Fruit fly (Drosophila melanogaster) whole organism, wandering third instar larva: ENCODE measurements around the gene Send1.

Experiments
- Abd-B ChIP-seq: fragments of >200 bp; optimal IDR thresholded peaks from 2 replicates; lab custom pipeline; 2017; ENCODE audit warnings: missing biosample characterization, missing genetic modification characterization
- Dfd ChIP-seq: fragments of >200 bp; optimal IDR thresholded peaks from 2 replicates; lab custom pipeline; 2017; ENCODE audit warnings: missing biosample characterization, missing genetic modification characterization
- GATAd ChIP-seq: sonication (Bioruptor generic); optimal IDR thresholded peaks from 2 replicates; lab custom pipeline; 2016; ENCODE audit warnings: missing biosample characterization, missing genetic modification characterization
- Mio ChIP-seq: sonication (Bioruptor generic); optimal IDR thresholded peaks from 2 replicates; lab custom pipeline; 2016; ENCODE audit warnings: missing biosample characterization, missing genetic modification characterization
- Rel ChIP-seq, 2 experiments: fragments of 200-800 bp; sonication (Bioruptor generic) in 1 of 2; optimal IDR thresholded peaks; 2 replicates in 1 of 2; 3 replicates in 1 of 2; lab custom pipeline; 2016 to 2019; ENCODE audit warnings: mild to moderate bottlenecking in 2 of 2, missing biosample characterization in 2 of 2, missing genetic modification characterization in 2 of 2, moderate library complexity in 1 of 2
- br ChIP-seq: fragments of 200-800 bp; sonication (Bioruptor generic); optimal IDR thresholded peaks from 2 replicates; lab custom pipeline; 2016; ENCODE audit warnings: missing biosample characterization, missing genetic modification characterization
- pan ChIP-seq: fragments of >200 bp; optimal IDR thresholded peaks from 2 replicates; lab custom pipeline; 2017
- psq ChIP-seq: fragments of 200-800 bp; sonication (Bioruptor generic); optimal IDR thresholded peaks from 3 replicates; lab custom pipeline; 2017; ENCODE audit warnings: missing biosample characterization, mild to moderate bottlenecking, missing genetic modification characterization, moderate library complexity
- rgr ChIP-seq: fragments of 200-800 bp; sonication (Bioruptor generic); optimal IDR thresholded peaks from 3 replicates; lab custom pipeline; 2016; ENCODE audit warnings: missing biosample characterization, mild to moderate bottlenecking, missing genetic modification characterization
- usp ChIP-seq: fragments of >200 bp; optimal IDR thresholded peaks from 2 replicates; lab custom pipeline; 2017; ENCODE audit warnings: missing biosample characterization, missing genetic modification characterization
- woc ChIP-seq: sonication (Bioruptor generic); optimal IDR thresholded peaks from 2 replicates; lab custom pipeline; 2016; ENCODE audit warnings: missing biosample characterization, mild to moderate bottlenecking, missing genetic modification characterization

DNA sequence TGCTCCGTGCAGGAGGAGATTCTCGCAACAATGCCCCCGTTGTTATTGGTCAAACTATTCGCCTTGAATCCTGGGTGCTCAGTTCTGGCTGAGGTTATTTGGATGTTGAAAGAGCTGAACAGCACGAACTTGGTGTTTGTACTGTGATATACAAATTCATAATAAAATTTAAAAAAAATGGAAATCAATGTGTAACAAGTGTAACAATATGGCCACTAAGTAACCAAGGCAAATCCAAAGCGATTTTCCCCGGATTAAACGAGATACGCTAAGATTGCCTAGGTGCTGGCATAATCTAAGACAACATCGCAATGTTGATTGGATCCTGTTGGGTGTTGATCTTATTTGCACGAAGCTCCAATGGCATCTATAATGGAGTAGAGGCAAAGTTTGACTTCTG is 30.0 kb upstream of the Send1 start, which contains the start of gene CG4271:
- TF ChIP-seq pan (lab: Kevin White, UChicago) = no peak
- TF ChIP-seq GATAd = no peak
- no peak for TF ChIP-seq usp (GFP tag; lab: Kevin White, UChicago)
- TF ChIP-seq Mio (GFP tag; lab: Kevin White, UChicago) = no peak
- no peak for TF ChIP-seq rgr (GFP tag; lab: Kevin White, UChicago)
- TF ChIP-seq Abd-B (GFP tag; lab: Kevin White, UChicago) = no peak
- no peak for TF ChIP-seq Rel (GFP tag; optimal IDR thresholded peaks at IDR 0.05; lab: Kevin White, UChicago)
- TF ChIP-seq Rel (tag; optimal IDR thresholded peaks at IDR 0.05; lab: Kevin White, UChicago) = no peak
- no peak for TF ChIP-seq psq (GFP tag; lab: Kevin White, UChicago)
- TF ChIP-seq woc (GFP tag; lab: Kevin White, UChicago) = no peak
- TF ChIP-seq br = no peak
- no peak for TF ChIP-seq Dfd (GFP tag; lab: Kevin White, UChicago)
